Fruit fly (Drosophila melanogaster): ENCODE results near the gene ppk22.

ppk22 gene

DNA sequence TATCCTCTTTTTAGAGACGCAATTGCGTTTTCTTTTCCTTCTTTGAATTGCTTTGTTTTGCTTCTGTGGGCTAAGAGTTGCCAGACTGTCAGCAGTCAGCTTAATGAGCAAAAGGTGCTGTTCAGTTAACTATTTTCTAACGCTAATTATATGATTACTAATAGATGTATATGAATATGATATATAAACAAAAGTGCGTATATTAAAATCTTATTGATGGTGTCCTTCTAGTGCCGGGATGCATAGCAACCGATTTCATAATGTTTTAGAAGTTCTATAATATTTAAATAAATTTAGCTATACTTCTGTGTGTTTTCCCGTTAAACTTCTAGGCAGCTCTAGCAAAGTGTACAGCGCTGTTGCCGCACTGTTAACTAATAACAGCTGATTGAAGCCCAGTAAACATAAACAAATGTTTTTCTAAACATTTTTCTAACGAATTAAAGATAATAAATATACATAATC lies 29.7 kb downstream of the ppk22 start, which contains the start of the genes Kaz and CG43273:
Gene Kaz (minus strand): TSS at position 73 of the 465 bp plus-strand sequence.
Gene CG43273 (plus strand): TSS at position 415 of the 465 bp plus-strand sequence.
- TF ChIP-seq tll (GFP tag; optimal IDR thresholded peaks at IDR 0.05) (peak in 1 of 2 experiments; percentile 28), Sin3A (optimal IDR thresholded peaks at IDR 0.05) (peak; percentile 43), CG4820 (GFP tag; optimal IDR thresholded peaks at IDR 0.05) (peak; percentile 42), CG10209 (GFP tag; optimal IDR thresholded peaks at IDR 0.05) (peak; percentile 37), ind (GFP tag; optimal IDR thresholded peaks at IDR 0.05) (peak; percentile 56), chif (GFP tag; optimal IDR thresholded peaks at IDR 0.05) (peak in 1 of 2 experiments; percentile 11), ems (GFP tag; optimal IDR thresholded peaks at IDR 0.05) (peak; percentile 6), br (optimal IDR thresholded peaks at IDR 0.05) (no peak), CG8290 (GFP tag; optimal IDR thresholded peaks at IDR 0.05) (peak; percentile 12), CG8290 (tag; optimal IDR thresholded peaks at IDR 0.05) (no peak), chinmo (GFP tag; IDR thresholded peaks at IDR 0.05; ENCODE audit: partially characterized antibody) (no peak), CG34376 (GFP tag; optimal IDR thresholded peaks at IDR 0.05) (peak; percentile 14), CG1602 (GFP tag; optimal IDR thresholded peaks at IDR 0.05) (peak; percentile 48), crp (GFP tag; optimal IDR thresholded peaks at IDR 0.05) (peak; percentile 34 to 89), zfh2 (GFP tag; optimal IDR thresholded peaks at IDR 0.05) (peak; percentile 20), Hr51 (GFP tag; optimal IDR thresholded peaks at IDR 0.05) (peak in 1 of 2 experiments; percentile 13), rib (GFP tag; IDR thresholded peaks at IDR 0.05) (no peak), Six4 (GFP tag; optimal IDR thresholded peaks at IDR 0.05) (peak; percentile 40), CG30403 (GFP tag; optimal IDR thresholded peaks at IDR 0.05) (peak; percentile 77), Sry-β (GFP tag; optimal IDR thresholded peaks at IDR 0.05) (peak; percentile 100), Aef1 (GFP tag; IDR thresholded peaks at IDR 0.05) (peak; percentile 12; the same call in 1 of the 3 replicates), MBD-R2 (GFP tag; IDR thresholded peaks at IDR 0.05) (peak; percentile 82), CG12299 (tag; optimal IDR thresholded peaks at IDR 0.05) (peak; percentile 38), CG4617 (GFP tag; optimal IDR thresholded peaks at IDR 0.05; ENCODE audit: borderline replicate concordance) (peak; percentile 57), CG9727 (GFP tag; optimal IDR thresholded peaks at IDR 0.05) (peak; percentile 32), da (GFP tag; optimal IDR thresholded peaks at IDR 0.05) (no peak), CG10979 (tag; optimal IDR thresholded peaks at IDR 0.05) (peak; percentile 56), CG6854 (GFP tag; optimal IDR thresholded peaks at IDR 0.05) (peak; percentile 11), Hmr (GFP tag; optimal IDR thresholded peaks at IDR 0.05) (peak; percentile 42), CG13296 (GFP tag; optimal IDR thresholded peaks at IDR 0.05) (no peak), slbo (GFP tag; IDR thresholded peaks at IDR 0.05) (peak; percentile 71), Xrp1 (GFP tag; IDR thresholded peaks at IDR 0.05) (peak; percentile 40; the same call in 1 of the 2 replicates), CG2712 (tag; optimal IDR thresholded peaks at IDR 0.05) (peak; percentile 70), lilli (GFP tag; optimal IDR thresholded peaks at IDR 0.05) (peak; percentile 73), peb (GFP tag; IDR thresholded peaks at IDR 0.05) (peak; percentile 37; the same call in 1 of the 2 replicates), CG15479 (GFP tag; optimal IDR thresholded peaks at IDR 0.05) (no peak), CG13424 (tag; optimal IDR thresholded peaks at IDR 0.05) (peak; percentile 77), prd (optimal IDR thresholded peaks at IDR 0.05) (no peak), prd (GFP tag; IDR thresholded peaks at IDR 0.05) (peak; percentile 64; the same call in 2 of the 3 replicates), CG7271 (tag; optimal IDR thresholded peaks at IDR 0.05) (peak; percentile 2), row (GFP tag; IDR thresholded peaks at IDR 0.05) (peak; percentile 94), CG11093 (GFP tag; IDR thresholded peaks at IDR 0.05) (no peak), az2 (GFP tag; optimal IDR thresholded peaks at IDR 0.05) (peak; percentile 55), CG3163 (GFP tag; optimal IDR thresholded peaks at IDR 0.05) (no peak), al (GFP tag; IDR thresholded peaks at IDR 0.05) (peak; percentile 36; the same call in 1 of the 2 replicates), CG6272 (GFP tag; IDR thresholded peaks at IDR 0.05) (peak; percentile 40; the same call in 1 of the 2 replicates), ERR (GFP tag; optimal IDR thresholded peaks at IDR 0.05) (no peak), Ssrp (tag; optimal IDR thresholded peaks at IDR 0.05) (peak; percentile 66), Sox102F (GFP tag; optimal IDR thresholded peaks at IDR 0.05) (no peak), sens (GFP tag) (peak; percentile 81), CG15696 (tag; optimal IDR thresholded peaks at IDR 0.05) (peak; percentile 67)
